Worm (Caenorhabditis elegans) whole organism, young adult: ENCODE measurements around the gene C31H2.3.

ENCODE experiments used
- Y95B8A.8 ChIP-seq: fragments of 200-800 bp; sonication (Bioruptor generic); IDR thresholded peaks from 2 replicates; pipeline ENCODE4 v1.3.6; 2022; ENCODE audit warnings: missing genetic modification reagents, missing genetic modification characterization, missing compliant biosample characterization
- ama-1 ChIP-seq, 3 experiments: fragments of 150-350 bp in 1 of 3; sonication (generic microtip) in 2 of 3; optimal IDR thresholded peaks; 2 replicates each; lab custom pipeline; 2014 to 2018; ENCODE audit warnings: missing biosample characterization in 2 of 3, missing genetic modification characterization in 2 of 3, missing genetic modification reagents in 2 of 3
- bed-2 ChIP-seq: fragments of 200-800 bp; sonication (Bioruptor generic); IDR thresholded peaks from 2 replicates; pipeline ENCODE4 v1.3.6; 2022; ENCODE audit warnings: missing genetic modification reagents, missing genetic modification characterization, missing compliant biosample characterization
- ceh-79 ChIP-seq: sonication (generic microtip); optimal IDR thresholded peaks from 2 replicates; lab custom pipeline; 2017; ENCODE audit warnings: mild to moderate bottlenecking, missing genetic modification characterization, missing compliant biosample characterization
- dpff-1 ChIP-seq: sonication (generic microtip); optimal IDR thresholded peaks from 2 replicates; lab custom pipeline; 2017; ENCODE audit warnings: mild to moderate bottlenecking, missing genetic modification characterization, missing compliant biosample characterization
- ets-4 ChIP-seq: fragments of 200-800 bp; sonication (Bioruptor generic); optimal IDR thresholded peaks from 2 replicates; lab custom pipeline; 2018; ENCODE audit warnings: mild to moderate bottlenecking, missing genetic modification characterization, missing compliant biosample characterization
- hsf-1 ChIP-seq: fragments of 200-800 bp; sonication (Bioruptor generic); IDR thresholded peaks from 2 replicates; pipeline ENCODE4 v1.3.6; 2022; ENCODE audit warnings: missing genetic modification reagents, missing genetic modification characterization, missing compliant biosample characterization
- lin-54 ChIP-seq: fragments of 200-800 bp; sonication (Bioruptor generic); optimal IDR thresholded peaks from 2 replicates; lab custom pipeline; 2018; ENCODE audit warnings: mild to moderate bottlenecking, missing genetic modification characterization, missing compliant biosample characterization
- lsl-1 ChIP-seq: fragments of 200-800 bp; sonication (Bioruptor generic); optimal IDR thresholded peaks from 2 replicates; lab custom pipeline; 2018; ENCODE audit warnings: mild to moderate bottlenecking, missing genetic modification characterization, moderate library complexity, missing compliant biosample characterization
- sea-2 ChIP-seq: fragments of 200-800 bp; sonication (Bioruptor generic); IDR thresholded peaks from 2 replicates; pipeline ENCODE4 v1.3.6; 2022; ENCODE audit warnings: missing genetic modification characterization, missing compliant biosample characterization
- unc-130 ChIP-seq: sonication (generic microtip); optimal IDR thresholded peaks from 2 replicates; lab custom pipeline; 2016; ENCODE audit warnings: missing genetic modification reagents, missing genetic modification characterization, missing compliant biosample characterization
- ztf-18 ChIP-seq: sonication (generic microtip); optimal IDR thresholded peaks from 2 replicates; lab custom pipeline; 2016; ENCODE audit warnings: missing genotype, mild to moderate bottlenecking, missing genetic modification characterization, missing compliant biosample characterization
- ztf-25 ChIP-seq: fragments of 200-800 bp; sonication (Bioruptor generic); IDR thresholded peaks from 2 replicates; pipeline ENCODE4 v1.3.6; 2022; ENCODE audit warnings: missing genetic modification reagents, missing genetic modification characterization, missing compliant biosample characterization
- ztf-6 ChIP-seq: fragments of 200-800 bp; sonication (Bioruptor generic); IDR thresholded peaks from 2 replicates; pipeline ENCODE4 v1.3.6; 2022; ENCODE audit warnings: missing genetic modification reagents, missing genetic modification characterization, missing compliant biosample characterization

DNA sequence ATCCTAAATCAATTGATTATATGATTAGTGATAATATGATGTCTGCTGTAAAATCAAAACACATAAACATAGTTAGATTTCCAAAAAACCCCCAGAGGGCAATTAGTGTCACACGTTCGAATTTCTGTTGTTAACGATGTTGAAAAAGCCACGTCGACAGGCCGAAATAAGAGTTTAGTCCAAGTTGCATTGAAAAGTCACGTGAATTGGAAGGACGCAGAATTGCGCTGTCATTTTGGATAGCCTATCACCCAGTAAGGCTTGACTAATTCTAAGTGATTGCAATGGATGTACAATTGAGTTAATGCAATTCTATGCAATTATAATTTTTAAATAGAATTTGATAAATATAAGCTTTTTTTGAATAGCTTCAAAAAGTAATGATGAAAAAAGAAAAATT is 18.6 kb downstream of the C31H2.3 start:
- TF ChIP-seq ztf-18, result no peak
- no peak for TF ChIP-seq lin-54
- TF ChIP-seq hsf-1 (GFP tag; lab: Robert Waterston, UW), result no peak
- no peak for TF ChIP-seq unc-130 (GFP tag; lab: Kevin White, UChicago)
- no peak for TF ChIP-seq dpff-1 (tag; lab: Kevin White, UChicago)
- no peak for TF ChIP-seq Y95B8A.8 (GFP tag; lab: Robert Waterston, UW)
- no peak for TF ChIP-seq ets-4 (GFP tag; lab: Kevin White, UChicago)
- TF ChIP-seq ztf-25 (GFP tag; lab: Robert Waterston, UW), result no peak
- TF ChIP-seq ztf-6, result no peak
- no peak for TF ChIP-seq ama-1 (optimal IDR thresholded peaks at IDR 0.05; lab: Kevin White, UChicago)
- TF ChIP-seq ama-1 (GFP tag; optimal IDR thresholded peaks at IDR 0.05; lab: Kevin White, UChicago), result no peak
- no peak for TF ChIP-seq ceh-79
- no peak for TF ChIP-seq bed-2 (GFP tag; lab: Robert Waterston, UW)
- no peak for TF ChIP-seq sea-2 (GFP tag; lab: Robert Waterston, UW)
- TF ChIP-seq lsl-1, result no peak
